Fruit fly (Drosophila melanogaster) whole organism, wandering third instar larva: ENCODE results near the gene CG11562.

ENCODE experiments used
- Dif ChIP-seq: fragments of 200-275, 200-300 bp; sonication (Bioruptor generic); optimal IDR thresholded peaks from 2 replicates; lab custom pipeline; 2018; ENCODE audit warnings: missing biosample characterization, missing genetic modification characterization; ENCODE audit not compliant: partially characterized antibody
- OdsH ChIP-seq: fragments of 200-800 bp; sonication (Bioruptor generic); optimal IDR thresholded peaks from 2 replicates; lab custom pipeline; 2016; ENCODE audit warnings: missing biosample characterization, mild to moderate bottlenecking, missing genetic modification characterization
- dsf ChIP-seq: sonication (Bioruptor generic); optimal IDR thresholded peaks from 2 replicates; lab custom pipeline; 2016; ENCODE audit warnings: missing biosample characterization, missing genetic modification characterization, borderline replicate concordance
- foxo ChIP-seq, 2 experiments: fragments of 200-800 bp; sonication (Bioruptor generic); optimal IDR thresholded peaks; 2 replicates in 1 of 2; 3 replicates in 1 of 2; lab custom pipeline; 2016 to 2017; ENCODE audit warnings: missing biosample characterization in 2 of 2, missing genetic modification characterization in 2 of 2
- lola ChIP-seq: fragments of >200 bp; optimal IDR thresholded peaks from 2 replicates; lab custom pipeline; 2017; ENCODE audit warnings: missing biosample characterization, missing genetic modification characterization
- psq ChIP-seq: fragments of 200-800 bp; sonication (Bioruptor generic); optimal IDR thresholded peaks from 3 replicates; lab custom pipeline; 2017; ENCODE audit warnings: missing biosample characterization, mild to moderate bottlenecking, missing genetic modification characterization, moderate library complexity
- tai ChIP-seq: sonication (Bioruptor generic); optimal IDR thresholded peaks from 2 replicates; lab custom pipeline; 2016; ENCODE audit warnings: missing biosample characterization, missing genetic modification characterization
- usp ChIP-seq: fragments of >200 bp; optimal IDR thresholded peaks from 2 replicates; lab custom pipeline; 2017; ENCODE audit warnings: missing biosample characterization, missing genetic modification characterization

DNA sequence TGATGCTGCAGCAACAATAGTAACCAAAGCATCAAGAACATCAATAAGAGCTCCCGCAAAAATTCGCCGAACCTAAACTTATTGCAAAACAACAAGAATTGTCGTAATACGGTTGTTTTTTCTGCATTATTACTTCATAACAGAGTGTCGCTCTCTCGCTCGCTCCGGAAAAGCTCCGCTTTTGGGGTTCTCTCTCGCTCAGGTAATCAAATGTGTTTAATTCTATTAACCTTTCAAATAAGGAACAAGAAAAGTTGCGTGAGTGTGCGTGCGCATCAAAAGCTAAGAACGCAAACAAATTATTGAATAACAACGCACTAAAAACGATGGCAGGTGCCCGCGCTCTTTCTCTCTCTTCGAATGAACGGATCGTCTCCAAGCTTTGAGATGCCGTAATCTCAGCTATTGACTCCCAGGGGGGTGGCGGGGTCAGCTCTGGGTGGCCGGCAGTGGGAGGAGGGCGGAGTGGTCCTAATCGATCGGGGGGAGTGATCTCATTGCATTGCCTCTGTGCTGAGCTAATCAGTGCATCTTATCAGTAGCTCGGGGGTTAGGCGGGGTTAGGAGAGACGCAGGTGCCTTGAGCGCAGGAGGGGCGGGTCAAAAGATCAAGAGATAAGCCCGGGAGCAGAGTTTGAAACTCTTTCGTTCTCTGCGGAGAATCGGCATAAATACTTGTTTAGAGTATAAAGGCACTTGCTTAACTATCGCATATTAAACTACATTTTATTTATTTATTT is 14.1 kb downstream of the CG11562 start:
- no peak for TF ChIP-seq psq (GFP tag; lab: Kevin White, UChicago)
- no peak for TF ChIP-seq OdsH (GFP tag; lab: Kevin White, UChicago)
- no peak for TF ChIP-seq dsf (GFP tag; lab: Kevin White, UChicago)
- no peak for TF ChIP-seq Dif (GFP tag; lab: Kevin White, UChicago)
- TF ChIP-seq usp (GFP tag; lab: Kevin White, UChicago) = no peak
- no peak for TF ChIP-seq tai (GFP tag; lab: Kevin White, UChicago)
- no peak for TF ChIP-seq foxo (GFP tag; optimal IDR thresholded peaks at IDR 0.05; lab: Kevin White, UChicago)
- TF ChIP-seq lola (GFP tag; lab: Kevin White, UChicago) = no peak
